Worm (Caenorhabditis elegans): ENCODE results near the gene F55H2.8.

DNA sequence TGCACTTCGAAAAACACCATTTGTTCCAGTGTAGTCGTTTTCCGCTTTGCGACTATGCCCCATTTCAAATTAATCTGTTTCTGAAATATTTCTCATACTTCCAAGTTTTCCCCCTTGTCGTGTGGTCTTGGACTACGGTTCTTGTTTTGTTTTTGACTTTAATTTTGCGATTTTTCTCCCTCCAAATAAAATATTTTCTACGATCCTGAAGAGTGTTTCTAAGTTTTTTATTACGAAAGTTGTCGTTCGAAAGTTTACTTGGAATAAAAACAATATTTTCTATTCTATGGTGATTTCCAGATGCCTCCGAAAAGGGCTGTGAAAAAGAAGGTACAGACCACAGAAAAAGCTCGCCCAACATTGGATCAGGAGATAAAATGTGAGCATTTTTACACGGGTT, 45.8 kb upstream of the F55H2.8 start, which contains the start of gene tag-342:
- no peak for TF ChIP-seq snpc-4 (tag; optimal IDR thresholded peaks at IDR 0.05)
- no peak for TF ChIP-seq nhr-11 (tag; optimal IDR thresholded peaks at IDR 0.05)
- TF ChIP-seq ama-1 (optimal IDR thresholded peaks at IDR 0.05), result no peak
- TF ChIP-seq elt-1 (tag; optimal IDR thresholded peaks at IDR 0.05), result no peak
- TF ChIP-seq unc-62 (GFP tag; optimal IDR thresholded peaks at IDR 0.05), result no peak
- no peak for TF ChIP-seq elt-2 (tag; optimal IDR thresholded peaks at IDR 0.05)

Measured in whole organism, L3 larva.